Fruit fly (Drosophila melanogaster): Measurements from ENCODE around the gene eff.

eff gene

DNA sequence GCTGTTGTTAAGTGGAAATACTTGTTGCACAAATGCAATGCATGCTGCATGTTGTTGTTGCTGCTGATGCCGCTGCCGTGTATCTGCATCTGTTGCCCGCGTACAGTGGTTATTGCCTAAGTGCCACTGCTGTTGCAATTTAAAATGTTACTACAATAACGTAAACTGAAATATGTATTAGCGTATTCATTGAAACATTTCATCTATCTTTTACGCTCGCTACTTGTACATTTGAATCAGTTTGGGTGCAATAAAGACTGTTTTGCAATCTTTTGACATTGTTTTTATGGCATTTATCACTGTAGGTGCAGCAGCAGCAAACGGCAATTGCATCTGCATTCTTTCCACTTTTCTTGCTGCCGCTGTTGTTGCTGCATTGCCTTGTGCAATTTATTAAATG lies 21.7 kb downstream of the eff start (continued):
- peak; percentile 12 for TF ChIP-seq cyc (GFP tag; optimal IDR thresholded peaks at IDR 0.05)
- TF ChIP-seq Blimp-1 (GFP tag; optimal IDR thresholded peaks at IDR 0.05), result no peak
- peak; percentile 75 for TF ChIP-seq CG3032 (tag; optimal IDR thresholded peaks at IDR 0.05)
- TF ChIP-seq CG6276 (GFP tag; optimal IDR thresholded peaks at IDR 0.05), result peak; percentile 87
- peak; percentile 73 for TF ChIP-seq CG1621 (tag; optimal IDR thresholded peaks at IDR 0.05)
- TF ChIP-seq Eip93F (GFP tag; optimal IDR thresholded peaks at IDR 0.05), result no peak
- peak; percentile 67 for TF ChIP-seq Eip75B (GFP tag; optimal IDR thresholded peaks at IDR 0.05)
- TF ChIP-seq CG9139 (GFP tag; optimal IDR thresholded peaks at IDR 0.05), result peak; percentile 29
- TF ChIP-seq CG10631 (GFP tag; optimal IDR thresholded peaks at IDR 0.05), result peak; percentile 72
- peak; percentile 84 for TF ChIP-seq CG3919 (GFP tag; optimal IDR thresholded peaks at IDR 0.05)
- TF ChIP-seq CG6163 (GFP tag; IDR thresholded peaks at IDR 0.05), result peak; percentile 87
- TF ChIP-seq Hr38 (GFP tag; optimal IDR thresholded peaks at IDR 0.05), result peak; percentile 21
- TF ChIP-seq Eip78C (GFP tag), result peak; percentile 94
- no peak for TF ChIP-seq fd85E (GFP tag; optimal IDR thresholded peaks at IDR 0.05)
- TF ChIP-seq CG6854 (GFP tag; optimal IDR thresholded peaks at IDR 0.05), result no peak
- peak; percentile 79 for TF ChIP-seq Sox14 (GFP tag; optimal IDR thresholded peaks at IDR 0.05)
- peak; percentile 62 for TF ChIP-seq fd59A (GFP tag; optimal IDR thresholded peaks at IDR 0.05)
- TF ChIP-seq CG16779 (tag; optimal IDR thresholded peaks at IDR 0.05), result peak; percentile 65
- TF ChIP-seq eg (GFP tag; IDR thresholded peaks at IDR 0.05), result peak; percentile 89
- peak; percentile 82 for TF ChIP-seq Lpt (GFP tag; optimal IDR thresholded peaks at IDR 0.05)
- TF ChIP-seq Hr4 (GFP tag; optimal IDR thresholded peaks at IDR 0.05), result peak; percentile 92
- peak; percentile 25 for TF ChIP-seq topi (GFP tag; optimal IDR thresholded peaks at IDR 0.05)
- peak; percentile 72 for TF ChIP-seq spab (GFP tag; optimal IDR thresholded peaks at IDR 0.05)
- peak; percentile 92 for TF ChIP-seq CG15336 (GFP tag; IDR thresholded peaks at IDR 0.05)
- TF ChIP-seq CG11902 (GFP tag; optimal IDR thresholded peaks at IDR 0.05), result peak; percentile 37

DNA sequence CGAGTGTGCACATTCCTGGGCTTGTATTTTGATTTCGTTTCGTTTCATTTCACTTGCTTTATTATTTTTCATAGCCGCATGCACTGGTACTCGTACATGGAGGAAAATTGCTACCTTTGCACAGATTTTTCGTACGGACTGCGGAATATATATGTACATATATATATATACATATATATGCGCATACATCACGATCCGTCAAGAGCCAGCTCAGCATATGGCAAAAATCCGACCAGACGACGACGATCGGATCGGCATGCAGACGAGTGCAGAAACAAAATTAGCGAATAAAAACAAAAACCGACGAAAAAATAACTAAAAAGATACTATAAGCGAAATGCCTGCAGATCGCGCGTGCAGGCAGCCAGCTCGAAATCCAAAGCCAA lies 23.4 kb downstream of the eff start:
- TF ChIP-seq net (GFP tag; optimal IDR thresholded peaks at IDR 0.05) (no peak), OdsH (GFP tag; optimal IDR thresholded peaks at IDR 0.05) (no peak), Hr38 (GFP tag; optimal IDR thresholded peaks at IDR 0.05) (no peak)

DNA sequence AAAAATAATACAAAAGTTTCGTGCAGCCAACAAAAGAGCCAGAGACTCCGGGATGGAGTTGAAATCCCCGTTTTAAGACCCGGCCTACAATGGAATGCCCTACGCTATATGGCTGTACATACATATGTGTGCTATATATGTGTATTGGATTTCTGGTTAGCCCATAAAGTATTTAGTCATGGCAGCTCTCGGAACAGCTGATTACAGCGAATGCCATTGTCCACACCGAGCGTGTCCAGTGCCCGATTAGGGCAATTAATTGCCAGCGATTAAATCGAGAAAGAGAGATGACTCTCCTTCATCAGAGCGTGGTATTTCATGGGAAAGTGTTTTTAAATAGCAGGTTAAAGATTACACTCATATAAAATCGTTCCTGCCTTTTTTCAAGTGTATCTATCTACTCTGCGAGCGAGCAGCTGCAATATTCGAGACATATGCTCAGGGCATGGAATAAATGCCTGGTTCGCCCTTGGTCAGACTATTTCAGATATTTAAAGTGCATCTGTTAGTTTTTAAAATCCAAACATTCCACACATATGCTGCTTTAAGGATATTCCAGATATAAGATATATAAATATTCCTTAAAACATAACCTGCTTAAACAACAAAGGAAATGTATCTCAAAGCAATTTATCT lies 23.9 kb downstream of the eff start:
- peak; percentile 15 for TF ChIP-seq Hr39 (GFP tag; optimal IDR thresholded peaks at IDR 0.05)
- no peak for TF ChIP-seq CG3919 (GFP tag; optimal IDR thresholded peaks at IDR 0.05)
- TF ChIP-seq CG31627 (GFP tag; optimal IDR thresholded peaks at IDR 0.05), result no peak
- TF ChIP-seq CG3032 (tag; optimal IDR thresholded peaks at IDR 0.05), result peak; percentile 58
- TF ChIP-seq CG8119 (GFP tag; IDR thresholded peaks at IDR 0.05), result peak; percentile 50
- no peak for TF ChIP-seq CG32006 (GFP tag; optimal IDR thresholded peaks at IDR 0.05)
- TF ChIP-seq Blimp-1 (GFP tag; optimal IDR thresholded peaks at IDR 0.05), result no peak
- no peak for TF ChIP-seq Eip93F (GFP tag; optimal IDR thresholded peaks at IDR 0.05)
- peak; percentile 31 for TF ChIP-seq OdsH (GFP tag; optimal IDR thresholded peaks at IDR 0.05)
- TF ChIP-seq Ets21C (GFP tag; optimal IDR thresholded peaks at IDR 0.05), result no peak
- no peak for TF ChIP-seq CG6808 (GFP tag; optimal IDR thresholded peaks at IDR 0.05)
- TF ChIP-seq acj6 (GFP tag; optimal IDR thresholded peaks at IDR 0.05), result peak; percentile 44
- TF ChIP-seq Lpt (GFP tag; optimal IDR thresholded peaks at IDR 0.05), result no peak
- TF ChIP-seq CG6276 (GFP tag; optimal IDR thresholded peaks at IDR 0.05), result no peak
- peak; percentile 10 for TF ChIP-seq CG1621 (tag; optimal IDR thresholded peaks at IDR 0.05)
- TF ChIP-seq CG11294 (GFP tag; IDR thresholded peaks at IDR 0.05), result no peak
- no peak for TF ChIP-seq CG4318 (GFP tag; optimal IDR thresholded peaks at IDR 0.05)
- no peak for TF ChIP-seq CG16779 (tag; optimal IDR thresholded peaks at IDR 0.05)
- TF ChIP-seq Hr38 (GFP tag; optimal IDR thresholded peaks at IDR 0.05), result no peak
- TF ChIP-seq CG11762 (GFP tag; optimal IDR thresholded peaks at IDR 0.05; ENCODE audit: insufficient read depth), result no peak
- TF ChIP-seq vri (GFP tag; optimal IDR thresholded peaks at IDR 0.05), result peak; percentile 30
- peak; percentile 48; the same call in 1 of the 3 replicates for TF ChIP-seq eg (GFP tag; IDR thresholded peaks at IDR 0.05)
- TF ChIP-seq esn (GFP tag; optimal IDR thresholded peaks at IDR 0.05), result no peak
- TF ChIP-seq Sox14 (GFP tag; optimal IDR thresholded peaks at IDR 0.05), result peak; percentile 13
- no peak for TF ChIP-seq Sox15 (GFP tag; optimal IDR thresholded peaks at IDR 0.05)
- TF ChIP-seq cyc (GFP tag; optimal IDR thresholded peaks at IDR 0.05), result no peak
- TF ChIP-seq Hr4 (GFP tag; optimal IDR thresholded peaks at IDR 0.05), result peak; percentile 10
- TF ChIP-seq CG15336 (GFP tag; IDR thresholded peaks at IDR 0.05), result peak; percentile 32; the same call in 1 of the 2 replicates
- TF ChIP-seq CG7368 (GFP tag; optimal IDR thresholded peaks at IDR 0.05), result no peak
- no peak for TF ChIP-seq dac (GFP tag; optimal IDR thresholded peaks at IDR 0.05)
- TF ChIP-seq dsx (GFP tag; optimal IDR thresholded peaks at IDR 0.05; ENCODE audit: poor library complexity, severe bottlenecking), result no peak
- TF ChIP-seq fkh (GFP tag; optimal IDR thresholded peaks at IDR 0.05), result no peak
- TF ChIP-seq topi (GFP tag; optimal IDR thresholded peaks at IDR 0.05), result no peak
- TF ChIP-seq Eip75B (GFP tag; optimal IDR thresholded peaks at IDR 0.05), result no peak
- TF ChIP-seq net (GFP tag; optimal IDR thresholded peaks at IDR 0.05), result peak; percentile 39
- TF ChIP-seq Met (GFP tag; optimal IDR thresholded peaks at IDR 0.05), result peak; percentile 4
